Fruit fly (Drosophila melanogaster): ENCODE measurements around the gene Vav.

The Vav gene

dm6 chrX:19314283-19315178 lies 52.9 kb downstream of the Vav start:
- TF ChIP-seq Jra (GFP tag; optimal IDR thresholded peaks at IDR 0.05) (no peak), psq (GFP tag; optimal IDR thresholded peaks at IDR 0.05) (no peak), dmrt93B (GFP tag; optimal IDR thresholded peaks at IDR 0.05) (no peak), Mio (GFP tag; optimal IDR thresholded peaks at IDR 0.05) (no peak), Rel (GFP tag; optimal IDR thresholded peaks at IDR 0.05) (no peak), Rel (tag; optimal IDR thresholded peaks at IDR 0.05) (peak; percentile 44)

- TF ChIP-seq fru (GFP tag; optimal IDR thresholded peaks at IDR 0.05), result no peak
- TF ChIP-seq Rel (GFP tag; optimal IDR thresholded peaks at IDR 0.05), result no peak
- TF ChIP-seq Rel (tag; optimal IDR thresholded peaks at IDR 0.05), result peak; percentile 28
- no peak for TF ChIP-seq sage (GFP tag; optimal IDR thresholded peaks at IDR 0.05)
Observed at dm6 chrX:19315421-19316260, 54.0 kb downstream of the Vav start.

DNA sequence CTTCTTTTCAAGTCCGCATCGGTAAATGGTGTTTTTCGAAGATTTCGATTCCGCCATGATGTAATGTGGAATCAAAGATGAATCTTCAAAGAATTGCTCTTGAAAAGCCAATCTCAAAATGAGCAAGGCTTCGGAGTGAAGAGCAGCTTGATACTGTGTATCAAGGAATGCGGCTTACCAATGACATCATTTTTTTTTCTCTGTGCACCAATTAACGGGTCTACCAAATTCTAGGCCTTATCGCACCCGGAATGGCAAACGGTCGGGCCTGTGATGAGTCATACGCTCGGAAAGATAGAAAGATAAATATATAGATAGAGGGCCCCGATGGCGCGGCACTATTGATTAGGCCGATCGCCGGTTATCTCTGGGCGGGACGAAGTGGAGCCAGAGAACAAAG lies 55.0 kb downstream of the Vav start:
- TF ChIP-seq br (GFP tag; optimal IDR thresholded peaks at IDR 0.05) (peak; percentile 36), Hr83 (GFP tag; optimal IDR thresholded peaks at IDR 0.05; ENCODE audit: poor library complexity, severe bottlenecking) (no peak), HLH106 (tag; optimal IDR thresholded peaks at IDR 0.05) (no peak), sage (GFP tag; optimal IDR thresholded peaks at IDR 0.05) (no peak), h (GFP tag; optimal IDR thresholded peaks at IDR 0.05) (peak; percentile 36), jim (GFP tag; optimal IDR thresholded peaks at IDR 0.05) (no peak), sv (GFP tag; optimal IDR thresholded peaks at IDR 0.05) (no peak), CG9705 (GFP tag; optimal IDR thresholded peaks at IDR 0.05) (no peak), N (GFP tag; optimal IDR thresholded peaks at IDR 0.05) (no peak), usp (GFP tag; optimal IDR thresholded peaks at IDR 0.05) (no peak), Hnf4 (GFP tag; optimal IDR thresholded peaks at IDR 0.05) (no peak), Hr78 (GFP tag; optimal IDR thresholded peaks at IDR 0.05) (no peak), CG32264 (GFP tag; optimal IDR thresholded peaks at IDR 0.05) (no peak), ey (GFP tag; optimal IDR thresholded peaks at IDR 0.05) (peak; percentile 42), CrebA (GFP tag; optimal IDR thresholded peaks at IDR 0.05; ENCODE audit: borderline replicate concordance) (no peak), Abd-B (GFP tag; optimal IDR thresholded peaks at IDR 0.05) (no peak), woc (GFP tag; optimal IDR thresholded peaks at IDR 0.05) (no peak), OdsH (GFP tag; optimal IDR thresholded peaks at IDR 0.05) (peak; percentile 12), brk (GFP tag; optimal IDR thresholded peaks at IDR 0.05) (no peak), Mio (GFP tag; optimal IDR thresholded peaks at IDR 0.05) (no peak), GATAd (GFP tag; optimal IDR thresholded peaks at IDR 0.05) (no peak), Sp1 (GFP tag; optimal IDR thresholded peaks at IDR 0.05) (no peak), dl (GFP tag; optimal IDR thresholded peaks at IDR 0.05; ENCODE audit: insufficient read depth in 1 of 2, partially characterized antibody in 2 of 2) (no peak), Dfd (GFP tag; optimal IDR thresholded peaks at IDR 0.05) (no peak), dsf (GFP tag; optimal IDR thresholded peaks at IDR 0.05; ENCODE audit: borderline replicate concordance) (no peak), Jra (GFP tag; optimal IDR thresholded peaks at IDR 0.05) (no peak), Vsx2 (GFP tag; optimal IDR thresholded peaks at IDR 0.05; ENCODE audit: partially characterized antibody) (no peak), fru (GFP tag; optimal IDR thresholded peaks at IDR 0.05) (no peak), foxo (GFP tag; optimal IDR thresholded peaks at IDR 0.05) (peak in 1 of 2 experiments; percentile 31), Myc (optimal IDR thresholded peaks at IDR 0.05) (no peak), rgr (GFP tag; optimal IDR thresholded peaks at IDR 0.05) (no peak), lola (GFP tag; optimal IDR thresholded peaks at IDR 0.05) (no peak), psq (GFP tag; optimal IDR thresholded peaks at IDR 0.05) (no peak), dmrt93B (GFP tag; optimal IDR thresholded peaks at IDR 0.05) (no peak), Dif (GFP tag; optimal IDR thresholded peaks at IDR 0.05; ENCODE audit: partially characterized antibody) (no peak), Rel (GFP tag; optimal IDR thresholded peaks at IDR 0.05) (no peak), Rel (tag; optimal IDR thresholded peaks at IDR 0.05) (no peak), tai (GFP tag; optimal IDR thresholded peaks at IDR 0.05) (no peak), pan (optimal IDR thresholded peaks at IDR 0.05) (no peak)
